Worm (Caenorhabditis elegans) whole organism, midembryonic: ENCODE measurements around the gene sdz-10.

Source experiments
- T22C8.4 ChIP-seq: fragments of 200-800 bp; sonication (Bioruptor generic); IDR thresholded peaks from 2 replicates; pipeline ENCODE4 v1.3.6; 2022; ENCODE audit warnings: missing genetic modification characterization, missing compliant biosample characterization
- flt-1 ChIP-seq: fragments of 200-800 bp; sonication (Bioruptor generic); IDR thresholded peaks from 2 replicates; pipeline ENCODE4 v1.3.6; 2022; ENCODE audit warnings: missing genetic modification characterization, missing compliant biosample characterization
- med-1 ChIP-seq: sonication (generic microtip); optimal IDR thresholded peaks from 2 replicates; lab custom pipeline; 2017; ENCODE audit warnings: missing genetic modification characterization, mild to moderate bottlenecking, missing compliant biosample characterization, antibody characterized with exemption, missing genetic modification reagents; ENCODE audit not compliant: insufficient read depth
- ztf-23 ChIP-seq: fragments of 200-800 bp; sonication (Bioruptor generic); IDR thresholded peaks from 2 replicates; pipeline ENCODE4 v1.3.6; 2022; ENCODE audit warnings: missing genetic modification reagents, missing genetic modification characterization, missing compliant biosample characterization
- ztf-29 ChIP-seq: fragments of 200-800 bp; sonication (Bioruptor generic); IDR thresholded peaks from 2 replicates; pipeline ENCODE4 v1.3.6; 2022; ENCODE audit warnings: missing genetic modification reagents, missing genetic modification characterization, missing compliant biosample characterization

DNA sequence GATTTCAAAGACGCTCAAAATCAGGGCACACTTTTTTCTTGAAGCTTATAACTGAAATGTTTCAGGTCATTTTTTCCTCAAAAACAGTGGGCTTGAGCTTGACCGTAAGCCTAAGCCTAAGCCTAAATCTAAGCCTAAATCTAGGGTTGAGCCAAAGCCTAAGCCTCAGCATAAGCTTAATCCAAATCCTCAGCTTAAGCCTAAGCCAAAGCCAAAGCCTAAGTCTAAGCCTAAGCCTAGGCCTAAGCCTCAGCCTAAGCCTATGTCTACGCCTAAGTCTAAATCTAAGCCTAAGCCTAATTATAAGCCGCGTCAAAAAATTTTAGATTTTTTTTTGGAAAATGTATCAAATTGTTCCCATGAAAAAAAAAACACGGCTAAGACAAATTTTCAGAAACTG is 37.8 kb downstream of the sdz-10 start:
- TF ChIP-seq flt-1 (GFP tag; lab: Robert Waterston, UW) (no peak), ztf-29 (no peak), med-1 (GFP tag; lab: Kevin White, UChicago) (no peak), ztf-23 (GFP tag; lab: Robert Waterston, UW) (no peak), T22C8.4 (GFP tag; lab: Robert Waterston, UW) (no peak)
